Worm (Caenorhabditis elegans) whole organism, early embryonic: Measurements from ENCODE around the gene sas-7.

Experiments
- B0310.2 ChIP-seq: sonication (generic microtip); optimal IDR thresholded peaks from 2 replicates; lab custom pipeline; 2016; ENCODE audit warnings: mild to moderate bottlenecking, missing genetic modification characterization, missing compliant biosample characterization
- F13C5.2 ChIP-seq: sonication (generic microtip); optimal IDR thresholded peaks from 2 replicates; lab custom pipeline; 2017; ENCODE audit warnings: mild to moderate bottlenecking, missing genetic modification characterization, inconsistent platforms, missing compliant biosample characterization
- aly-1 ChIP-seq: sonication (generic microtip); optimal IDR thresholded peaks from 2 replicates; lab custom pipeline; 2016; ENCODE audit warnings: missing genetic modification characterization, missing compliant biosample characterization
- ama-1 ChIP-seq: fragments of 150-350 bp; optimal IDR thresholded peaks from 2 replicates; lab custom pipeline; 2014
- ceh-13 ChIP-seq: fragments of 200-800 bp; sonication (Bioruptor generic); optimal IDR thresholded peaks from 2 replicates; lab custom pipeline; 2018; ENCODE audit warnings: mild to moderate bottlenecking, missing genetic modification characterization, missing compliant biosample characterization
- ceh-36 ChIP-seq: sonication (generic microtip); optimal IDR thresholded peaks from 2 replicates; lab custom pipeline; 2016; ENCODE audit warnings: missing genetic modification characterization, inconsistent platforms, missing compliant biosample characterization
- flt-1 ChIP-seq: fragments of 200-800 bp; sonication (Bioruptor generic); IDR thresholded peaks from 2 replicates; pipeline ENCODE4 v1.3.6; 2022; ENCODE audit warnings: missing genetic modification characterization, missing compliant biosample characterization
- hmbx-1 ChIP-seq: sonication (generic microtip); optimal IDR thresholded peaks from 2 replicates; lab custom pipeline; 2016; ENCODE audit warnings: mild to moderate bottlenecking, missing genetic modification characterization, missing compliant biosample characterization
- pes-1 ChIP-seq: fragments of 200-800 bp; sonication (Bioruptor generic); IDR thresholded peaks from 2 replicates; pipeline ENCODE4 v1.3.6; 2022; ENCODE audit warnings: missing genetic modification reagents, missing genetic modification characterization, missing compliant biosample characterization
- scrt-1 ChIP-seq: fragments of 200-800 bp; sonication (Bioruptor generic); IDR thresholded peaks from 2 replicates; pipeline ENCODE4 v1.3.6; 2022; ENCODE audit warnings: missing genetic modification characterization, missing compliant biosample characterization
- sea-1 ChIP-seq: fragments of 200-800 bp; sonication (Bioruptor generic); conservative IDR thresholded peaks from 2 replicates; pipeline ENCODE4 v1.3.6; 2022; ENCODE audit warnings: missing genetic modification characterization, missing compliant biosample characterization
- tbx-11 ChIP-seq: fragments of 200-800 bp; sonication (Bioruptor generic); IDR thresholded peaks from 2 replicates; pipeline ENCODE4 v1.3.6; 2022; ENCODE audit warnings: missing genetic modification characterization, missing compliant biosample characterization
- tbx-37 ChIP-seq: fragments of 200-800 bp; sonication (Bioruptor generic); conservative IDR thresholded peaks from 2 replicates; pipeline ENCODE4 v1.3.6; 2022; ENCODE audit warnings: missing genetic modification reagents, missing genetic modification characterization, missing compliant biosample characterization
- tra-4 ChIP-seq: sonication (generic microtip); optimal IDR thresholded peaks from 2 replicates; lab custom pipeline; 2017; ENCODE audit warnings: missing genetic modification characterization, missing compliant biosample characterization

- no peak for TF ChIP-seq hmbx-1 (tag; lab: Kevin White, UChicago)
- no peak for TF ChIP-seq scrt-1 (GFP tag; lab: Robert Waterston, UW)
- no peak for TF ChIP-seq aly-1 (tag; lab: Kevin White, UChicago)
- no peak for TF ChIP-seq ama-1 (lab: Kevin White, UChicago)
- no peak for TF ChIP-seq tra-4 (tag; lab: Kevin White, UChicago)
- TF ChIP-seq flt-1 (GFP tag; lab: Robert Waterston, UW): no peak
- no peak for TF ChIP-seq tbx-37
- TF ChIP-seq ceh-36 (tag; lab: Kevin White, UChicago): no peak
- no peak for TF ChIP-seq B0310.2
- no peak for TF ChIP-seq tbx-11 (GFP tag; lab: Robert Waterston, UW)
- TF ChIP-seq ceh-13 (GFP tag; lab: Kevin White, UChicago): no peak
- no peak for TF ChIP-seq F13C5.2
- TF ChIP-seq sea-1 (GFP tag; lab: Robert Waterston, UW): no peak
- no peak for TF ChIP-seq pes-1 (GFP tag; lab: Robert Waterston, UW)
These were observed 9.7 kb downstream of the sas-7 start, which contains the start of gene nex-2 for ce11 chrIII:10330372-10331062.
